Fruit fly (Drosophila melanogaster) S2 (cell line): ENCODE data around the gene CG15543.

Experiments used
- CG8478 ChIP-seq: fragments of >200 bp; optimal IDR thresholded peaks from 2 replicates; lab custom pipeline; 2018
- CTCF ChIP-seq, 2 experiments: fragments of >200 bp; optimal IDR thresholded peaks; 2 replicates each; lab custom pipeline; 2018

dm6 chr3R:30782553-30782952 is 39.9 kb downstream of the CG15543 start:
- TF ChIP-seq CG8478 (no peak), CTCF (optimal IDR thresholded peaks at IDR 0.05; lab: Kevin White, UChicago) (no peak)
